3 worm cellular contexts compared by ENCODE assay signal in the genomic region with DNA sequence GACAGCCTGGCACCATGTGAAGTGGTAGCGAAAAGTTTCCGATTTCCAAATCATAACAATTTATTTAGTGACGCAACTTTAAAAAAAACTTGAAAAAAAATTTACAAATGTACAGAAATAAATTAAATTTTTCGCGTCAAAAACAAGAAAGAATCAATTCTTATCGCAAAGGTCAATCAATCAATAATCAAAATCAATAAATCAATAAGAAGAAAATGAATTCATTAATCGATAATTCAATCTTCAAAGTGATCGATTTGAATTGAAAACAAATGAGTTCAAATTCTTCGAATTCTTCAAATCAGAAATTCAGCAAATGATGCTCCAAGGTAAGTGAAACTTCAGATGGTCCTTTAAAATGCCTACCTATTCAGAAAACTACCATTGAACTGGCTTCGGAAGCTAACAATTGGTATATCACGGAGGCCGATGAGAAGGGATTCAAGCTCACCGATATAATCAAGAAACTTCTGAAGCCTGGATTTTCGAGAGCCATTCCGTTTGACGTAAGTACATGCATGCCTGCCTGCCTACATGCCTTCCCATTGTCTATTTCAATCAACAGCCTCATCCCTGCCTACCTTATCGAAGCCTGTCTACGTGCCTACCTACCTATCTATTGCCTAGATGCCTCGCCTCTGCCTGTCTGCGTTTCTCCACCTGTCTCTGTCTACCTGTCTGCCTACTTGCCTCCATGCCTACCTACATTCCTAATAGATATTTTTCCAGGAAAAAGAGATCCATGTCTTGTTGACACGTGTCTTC.
TF ChIP-seq lines count a peak whose summit lies in the region.

No protein-coding gene starts in this region.

TF ChIP-seq in whole organism, L3 larva, 47 proteins besides CTCF, POLR2A, EP300 and RAD21:
- TF ChIP-seq nhr-12 (tag; optimal IDR thresholded peaks at IDR 0.05; lab: Kevin White, UChicago): no peak
- no peak for TF ChIP-seq fkh-10 (GFP tag; optimal IDR thresholded peaks at IDR 0.05; lab: Kevin White, UChicago)
- TF ChIP-seq daf-12 (tag; optimal IDR thresholded peaks at IDR 0.05; lab: Kevin White, UChicago): no peak
- TF ChIP-seq ceh-28 (tag; optimal IDR thresholded peaks at IDR 0.05; lab: Kevin White, UChicago): peak; percentile 91

TF ChIP-seq in whole organism, L4 larva, 104 proteins besides CTCF, POLR2A, EP300 and RAD21:
- TF ChIP-seq ama-1 (optimal IDR thresholded peaks at IDR 0.05; lab: Kevin White, UChicago): no peak
- TF ChIP-seq zfp-3 (GFP tag; conservative IDR thresholded peaks at IDR 0.05; lab: Robert Waterston, UW): no peak
- no peak for TF ChIP-seq ces-1 (GFP tag; optimal IDR thresholded peaks at IDR 0.05; lab: Kevin White, UChicago)
- peak; percentile 89 for TF ChIP-seq ceh-28 (tag; optimal IDR thresholded peaks at IDR 0.05; lab: Kevin White, UChicago)
- no peak for TF ChIP-seq F10B5.3 (tag; optimal IDR thresholded peaks at IDR 0.05; lab: Kevin White, UChicago)
- no peak for TF ChIP-seq F37D6.2 (tag; optimal IDR thresholded peaks at IDR 0.05; lab: Kevin White, UChicago)
- no peak for TF ChIP-seq mxl-3 (GFP tag; optimal IDR thresholded peaks at IDR 0.05; lab: Kevin White, UChicago)
- TF ChIP-seq aha-1 (tag; lab: Kevin White, UChicago): peak; percentile 91

TF ChIP-seq in whole organism, young adult, 124 proteins besides CTCF, POLR2A, EP300 and RAD21:
- TF ChIP-seq F57A8.1 (GFP tag; optimal IDR thresholded peaks at IDR 0.05; lab: Kevin White, UChicago) (no peak), nhr-120 (GFP tag; IDR thresholded peaks at IDR 0.05; lab: Robert Waterston, UW) (no peak), gei-17 (GFP tag; optimal IDR thresholded peaks at IDR 0.05; lab: Kevin White, UChicago) (no peak), tbx-9 (tag; optimal IDR thresholded peaks at IDR 0.05; lab: Kevin White, UChicago; ENCODE audit: borderline replicate concordance) (no peak), snpc-3.4 (tag; optimal IDR thresholded peaks at IDR 0.05; lab: Kevin White, UChicago) (no peak), cebp-2 (GFP tag; IDR thresholded peaks at IDR 0.05; lab: Robert Waterston, UW) (peak; percentile 49; the same call in 1 of the 2 replicates), dox-1 (GFP tag; IDR thresholded peaks at IDR 0.05; lab: Robert Waterston, UW) (0 out of 2 replicates have a peak, but pooled peaks have one; percentile 8), madf-10 (tag; optimal IDR thresholded peaks at IDR 0.05; lab: Kevin White, UChicago) (no peak), lsl-1 (GFP tag; optimal IDR thresholded peaks at IDR 0.05; lab: Kevin White, UChicago) (no peak)
